Worm (Caenorhabditis elegans): ENCODE measurements around the gene wht-1.

Gene wht-1

ce11 chrIII:6123647-6124046 is 36.1 kb upstream of the wht-1 start (continued):
- TF ChIP-seq nhr-6 (tag; optimal IDR thresholded peaks at IDR 0.05) (no peak), daf-16 (GFP tag; optimal IDR thresholded peaks at IDR 0.05) (peak in 1 of 2 experiments; percentile 39), daf-16 (tag; optimal IDR thresholded peaks at IDR 0.05) (no peak), nhr-48 (tag; optimal IDR thresholded peaks at IDR 0.05) (no peak), Y48G9A.11 (GFP tag; IDR thresholded peaks at IDR 0.05) (peak; percentile 64; the same call in 1 of the 2 replicates), fkh-10 (GFP tag; optimal IDR thresholded peaks at IDR 0.05) (no peak), arid-1 (GFP tag; conservative IDR thresholded peaks at IDR 0.05) (no peak), hlh-30 (tag; optimal IDR thresholded peaks at IDR 0.05; ENCODE audit: insufficient read depth) (no peak), lin-1 (GFP tag; IDR thresholded peaks at IDR 0.05) (no peak), ceh-44 (GFP tag; IDR thresholded peaks at IDR 0.05) (no peak), egl-43 (GFP tag; IDR thresholded peaks at IDR 0.05) (no peak; the same call in 1 of the 2 replicates), lin-13 (GFP tag; optimal IDR thresholded peaks at IDR 0.05) (no peak), F10B5.3 (tag; optimal IDR thresholded peaks at IDR 0.05) (no peak), ztf-11 (tag; optimal IDR thresholded peaks at IDR 0.05) (no peak), mes-2 (tag; optimal IDR thresholded peaks at IDR 0.05; ENCODE audit: poor library complexity, severe bottlenecking) (peak; percentile 15), lsy-2 (tag; optimal IDR thresholded peaks at IDR 0.05) (peak; percentile 13 to 23)

- TF ChIP-seq sdz-12 (GFP tag; optimal IDR thresholded peaks at IDR 0.05) (no peak), unc-62 (GFP tag; optimal IDR thresholded peaks at IDR 0.05 in 1 of 2) (peak in 1 of 2 experiments; percentile 71), unc-62 (tag; optimal IDR thresholded peaks at IDR 0.05) (no peak)
Measured at ce11 chrIII:6120990-6121389, 33.4 kb upstream of the wht-1 start.

ce11 chrIII:6118320-6118719 is 30.8 kb upstream of the wht-1 start, which contains the start of gene kin-18:
Gene kin-18 (plus strand): TSS chrIII:6118620.
- TF ChIP-seq lin-13 (GFP tag; optimal IDR thresholded peaks at IDR 0.05) (no peak), aha-1 (tag) (peak; percentile 21), ceh-28 (tag; optimal IDR thresholded peaks at IDR 0.05) (no peak), hmg-1.1 (GFP tag; IDR thresholded peaks at IDR 0.05) (no peak), Y48G9A.11 (GFP tag; IDR thresholded peaks at IDR 0.05) (no peak), ceh-20 (GFP tag; IDR thresholded peaks at IDR 0.05) (no peak), hlh-30 (tag; optimal IDR thresholded peaks at IDR 0.05; ENCODE audit: insufficient read depth) (no peak)

ce11 chrIII:6116981-6117380 is 29.4 kb upstream of the wht-1 start:
- TF ChIP-seq unc-130 (GFP tag; optimal IDR thresholded peaks at IDR 0.05) (no peak), saeg-2 (GFP tag; IDR thresholded peaks at IDR 0.05) (no peak), daf-16 (GFP tag; optimal IDR thresholded peaks at IDR 0.05) (no peak), daf-16 (tag; optimal IDR thresholded peaks at IDR 0.05) (peak; percentile 53), hlh-30 (tag; optimal IDR thresholded peaks at IDR 0.05; ENCODE audit: insufficient read depth) (no peak), ztf-11 (tag; optimal IDR thresholded peaks at IDR 0.05) (no peak), D1046.2 (GFP tag; IDR thresholded peaks at IDR 0.05) (no peak), lsy-2 (tag; optimal IDR thresholded peaks at IDR 0.05) (peak in 1 of 2 experiments; percentile 20), F37D6.2 (tag; optimal IDR thresholded peaks at IDR 0.05) (no peak), lin-39 (tag; optimal IDR thresholded peaks at IDR 0.05) (no peak), Y5F2A.4 (GFP tag; optimal IDR thresholded peaks at IDR 0.05) (no peak), egl-43 (GFP tag; IDR thresholded peaks at IDR 0.05) (no peak), egl-27 (tag; optimal IDR thresholded peaks at IDR 0.05) (no peak), nhr-41 (GFP tag; IDR thresholded peaks at IDR 0.05) (no peak), nhr-111 (GFP tag; optimal IDR thresholded peaks at IDR 0.05) (no peak), mep-1 (tag; optimal IDR thresholded peaks at IDR 0.05) (peak; percentile 55), hlh-11 (tag; optimal IDR thresholded peaks at IDR 0.05) (peak; percentile 10), nhr-10 (tag; optimal IDR thresholded peaks at IDR 0.05) (no peak), tra-1 (GFP tag; IDR thresholded peaks at IDR 0.05) (peak; percentile 30; the same call in 1 of the 2 replicates), T20F7.1 (GFP tag; optimal IDR thresholded peaks at IDR 0.05) (peak; percentile 7), spr-1 (tag; optimal IDR thresholded peaks at IDR 0.05) (no peak), dmd-6 (GFP tag; IDR thresholded peaks at IDR 0.05) (peak; percentile 56), zfp-2 (tag; optimal IDR thresholded peaks at IDR 0.05) (no peak), nhr-25 (tag; optimal IDR thresholded peaks at IDR 0.05; ENCODE audit: borderline replicate concordance, insufficient read depth) (no peak), mxl-2 (GFP tag; conservative IDR thresholded peaks at IDR 0.05) (no peak), spr-3 (GFP tag; optimal IDR thresholded peaks at IDR 0.05) (no peak), attf-4 (tag; optimal IDR thresholded peaks at IDR 0.05) (no peak), F49E8.2 (tag; optimal IDR thresholded peaks at IDR 0.05; ENCODE audit: borderline replicate concordance) (no peak), F10B5.3 (tag; optimal IDR thresholded peaks at IDR 0.05) (no peak), lin-1 (GFP tag; IDR thresholded peaks at IDR 0.05) (no peak)
